Fruit fly (Drosophila melanogaster) whole organism, embryonic: ENCODE measurements around the gene CG2120.

Source experiments
- Awh ChIP-seq: fragments of 200-800 bp; sonication (Bioruptor generic); IDR thresholded peaks from 2 replicates; pipeline ENCODE4, ENCODE4 v1.3.6; 2022; ENCODE audit warnings: missing biosample characterization, missing genetic modification characterization
- Blimp-1 ChIP-seq: fragments of 200-800 bp; sonication (Bioruptor generic); optimal IDR thresholded peaks from 3 replicates; lab custom pipeline; 2018; ENCODE audit warnings: missing biosample characterization, missing genetic modification characterization, mild to moderate bottlenecking, moderate library complexity, missing genetic modification reagents
- CG10147 ChIP-seq: fragments of 200-800 bp; sonication (Bioruptor generic); optimal IDR thresholded peaks from 2 replicates; lab custom pipeline; 2019; ENCODE audit warnings: missing biosample characterization, mild to moderate bottlenecking, missing genetic modification characterization, moderate library complexity
- CG11504 ChIP-seq: fragments of 200-800 bp; sonication (Bioruptor generic); optimal IDR thresholded peaks from 3 replicates; lab custom pipeline; 2019; ENCODE audit warnings: missing biosample characterization, mild to moderate bottlenecking, missing genetic modification characterization, moderate library complexity
- CG12769 ChIP-seq: fragments of 200-800 bp; sonication (Bioruptor generic); optimal IDR thresholded peaks from 2 replicates; lab custom pipeline; 2019; ENCODE audit warnings: missing biosample characterization, mild to moderate bottlenecking, missing genetic modification characterization, moderate library complexity
- CG13624 ChIP-seq: fragments of 200-800 bp; sonication (Bioruptor generic); optimal IDR thresholded peaks from 2 replicates; lab custom pipeline; 2016; ENCODE audit warnings: missing biosample characterization, missing genetic modification characterization
- CG14710 ChIP-seq: fragments of 200-800 bp; sonication (Bioruptor generic); optimal IDR thresholded peaks from 3 replicates; lab custom pipeline; 2019; ENCODE audit warnings: missing biosample characterization, mild to moderate bottlenecking, missing genetic modification characterization, moderate library complexity
- CG1647 ChIP-seq: fragments of 200-800 bp; sonication (Bioruptor generic); optimal IDR thresholded peaks from 3 replicates; lab custom pipeline; 2016; ENCODE audit warnings: missing biosample characterization, missing genetic modification characterization
- CG16815 ChIP-seq: fragments of 200-800 bp; sonication (Bioruptor generic); optimal IDR thresholded peaks from 3 replicates; lab custom pipeline; 2017; ENCODE audit warnings: missing biosample characterization, mild to moderate bottlenecking, missing genetic modification characterization
- CG17912 ChIP-seq: fragments of 200-800 bp; sonication (Bioruptor generic); optimal IDR thresholded peaks from 2 replicates; lab custom pipeline; 2018; ENCODE audit warnings: missing biosample characterization, mild to moderate bottlenecking, missing genetic modification characterization
- CG4360 ChIP-seq: fragments of 200-800 bp; sonication (Bioruptor generic); IDR thresholded peaks from 2 replicates; pipeline ENCODE4 v1.3.6; 2022; ENCODE audit warnings: missing biosample characterization, missing genetic modification characterization
- CG6765 ChIP-seq: fragments of 200-800 bp; sonication (Bioruptor generic); optimal IDR thresholded peaks from 3 replicates; lab custom pipeline; 2017; ENCODE audit warnings: missing biosample characterization, mild to moderate bottlenecking, missing genetic modification characterization
- CG7839 ChIP-seq: fragments of 200-800 bp; sonication (Bioruptor generic); optimal IDR thresholded peaks from 3 replicates; lab custom pipeline; 2018; ENCODE audit warnings: missing biosample characterization, mild to moderate bottlenecking, missing genetic modification characterization, moderate library complexity
- CG8290 ChIP-seq, 3 experiments: fragments of 200-800 bp; sonication (Bioruptor generic); optimal IDR thresholded peaks; 2 replicates each; lab custom pipeline; 2016 to 2019; ENCODE audit warnings: missing biosample characterization in 3 of 3, missing genetic modification characterization in 3 of 3, mild to moderate bottlenecking in 2 of 3, moderate library complexity in 1 of 3
- CG8359 ChIP-seq: fragments of 200-800 bp; sonication (Bioruptor generic); optimal IDR thresholded peaks from 2 replicates; lab custom pipeline; 2017; ENCODE audit warnings: missing biosample characterization, mild to moderate bottlenecking, missing genetic modification characterization, borderline replicate concordance
- CG8765 ChIP-seq: fragments of 200-800 bp; sonication (Bioruptor generic); IDR thresholded peaks from 2 replicates; pipeline ENCODE4 v1.3.6; 2022; ENCODE audit warnings: missing biosample characterization, missing genetic modification characterization
- CG9727 ChIP-seq: fragments of 200-800 bp; sonication (Bioruptor generic); optimal IDR thresholded peaks from 3 replicates; lab custom pipeline; 2017; ENCODE audit warnings: missing biosample characterization, mild to moderate bottlenecking, missing genetic modification characterization
- Dbx ChIP-seq: fragments of 200-800 bp; sonication (Bioruptor generic); IDR thresholded peaks from 3 replicates; pipeline ENCODE4 v1.3.6; 2022; ENCODE audit warnings: missing biosample characterization, missing genetic modification characterization
- Deaf1 ChIP-seq: fragments of 200-800 bp; optimal IDR thresholded peaks from 3 replicates; lab custom pipeline; 2019; ENCODE audit warnings: missing biosample characterization, mild to moderate bottlenecking, missing genetic modification characterization, moderate library complexity
- Dfd ChIP-seq, 2 experiments: fragments of >200 bp; optimal IDR thresholded peaks; 2 replicates each; lab custom pipeline; 2017; ENCODE audit warnings: missing biosample characterization in 2 of 2, missing genetic modification characterization in 2 of 2
- Elba2 ChIP-seq: fragments of 200-800 bp; sonication (Bioruptor generic); optimal IDR thresholded peaks from 3 replicates; lab custom pipeline; 2016; ENCODE audit warnings: missing biosample characterization, missing genetic modification characterization
- Hr3 ChIP-seq: fragments of 200-800 bp; sonication (Bioruptor generic); optimal IDR thresholded peaks from 3 replicates; lab custom pipeline; 2016; ENCODE audit warnings: missing biosample characterization, missing genetic modification characterization
- Lim3 ChIP-seq: fragments of 200-800 bp; sonication (Bioruptor generic); IDR thresholded peaks from 2 replicates; pipeline ENCODE4 v1.3.6; 2022; ENCODE audit warnings: missing biosample characterization, missing genetic modification characterization
- Mes4 ChIP-seq: fragments of 200-800 bp; sonication (Bioruptor generic); optimal IDR thresholded peaks from 2 replicates; lab custom pipeline; 2016; ENCODE audit warnings: missing biosample characterization, missing genetic modification characterization
- NFAT ChIP-seq: fragments of 200-800 bp; sonication (Bioruptor generic); IDR thresholded peaks from 2 replicates; pipeline ENCODE4 v1.3.6; 2022; ENCODE audit warnings: missing biosample characterization, missing genetic modification characterization
- Optix ChIP-seq: fragments of 200-800 bp; sonication (Bioruptor generic); IDR thresholded peaks from 3 replicates; pipeline ENCODE4 v1.3.6; 2022; ENCODE audit warnings: missing biosample characterization, missing genetic modification characterization
- PHDP ChIP-seq: fragments of 200-800 bp; sonication (Bioruptor generic); optimal IDR thresholded peaks from 3 replicates; lab custom pipeline; 2018; ENCODE audit warnings: missing biosample characterization, mild to moderate bottlenecking, missing genetic modification characterization, moderate library complexity
- Sry-δ ChIP-seq: fragments of 200-800 bp; sonication (Bioruptor generic); optimal IDR thresholded peaks from 2 replicates; lab custom pipeline; 2016; ENCODE audit warnings: missing biosample characterization, missing genetic modification characterization
- disco-r ChIP-seq: fragments of 200-800 bp; sonication (Bioruptor generic); optimal IDR thresholded peaks from 2 replicates; lab custom pipeline; 2016; ENCODE audit warnings: missing biosample characterization, missing genetic modification characterization
- dmrt11E ChIP-seq: fragments of 200-800 bp; sonication (Bioruptor generic); optimal IDR thresholded peaks from 3 replicates; lab custom pipeline; 2018; ENCODE audit warnings: missing biosample characterization, mild to moderate bottlenecking, missing genetic modification characterization, moderate library complexity
- dpn ChIP-seq, 2 experiments: fragments of 200-800 bp; sonication (Bioruptor generic); optimal IDR thresholded peaks; 3 replicates each; lab custom pipeline; 2016; ENCODE audit warnings: missing biosample characterization in 2 of 2, missing genetic modification characterization in 2 of 2
- esg ChIP-seq: fragments of 200-800 bp; sonication (Bioruptor generic); conservative IDR thresholded peaks from 2 replicates; pipeline ENCODE4 v1.3.6; 2022; ENCODE audit warnings: missing biosample characterization, missing genetic modification characterization
- fd3F ChIP-seq: fragments of 200-800 bp; sonication (Bioruptor generic); optimal IDR thresholded peaks from 2 replicates; lab custom pipeline; 2018; ENCODE audit warnings: missing biosample characterization, mild to moderate bottlenecking, missing genetic modification characterization, moderate library complexity
- ftz-f1 ChIP-seq: fragments of 200-800 bp; sonication (Bioruptor generic); optimal IDR thresholded peaks from 2 replicates; lab custom pipeline; 2016; ENCODE audit warnings: missing biosample characterization, missing genetic modification characterization
- gfzf ChIP-seq: fragments of 200-800 bp; sonication (Bioruptor generic); optimal IDR thresholded peaks from 2 replicates; lab custom pipeline; 2016; ENCODE audit warnings: missing biosample characterization, mild to moderate bottlenecking, missing genetic modification characterization, moderate library complexity
- h ChIP-seq: fragments of >200 bp; optimal IDR thresholded peaks from 2 replicates; lab custom pipeline; 2017
- ham ChIP-seq: fragments of 200-800 bp; sonication (Bioruptor generic); IDR thresholded peaks from 2 replicates; pipeline ENCODE4 v1.3.6; 2022; ENCODE audit warnings: missing biosample characterization, missing genetic modification characterization
- ind ChIP-seq: fragments of 200-800 bp; sonication (Bioruptor generic); optimal IDR thresholded peaks from 3 replicates; lab custom pipeline; 2016; ENCODE audit warnings: missing biosample characterization, missing genetic modification characterization
- jumu ChIP-seq: fragments of 200-800 bp; sonication (Bioruptor generic); optimal IDR thresholded peaks from 3 replicates; lab custom pipeline; 2016; ENCODE audit warnings: missing biosample characterization, missing genetic modification characterization
- nerfin-2 ChIP-seq: fragments of 200-800 bp; sonication (Bioruptor generic); IDR thresholded peaks from 2 replicates; pipeline ENCODE4 v1.3.6; 2022; ENCODE audit warnings: missing biosample characterization, missing genetic modification characterization; ENCODE audit not compliant: partially characterized antibody
- pan ChIP-seq, 4 experiments: fragments of >200 bp in 3 of 4; fragments of 200-800 bp in 1 of 4; sonication (Bioruptor generic) in 1 of 4; optimal IDR thresholded peaks in 3 of 4; IDR thresholded peaks in 1 of 4; 2 replicates each; pipeline versions ENCODE4 v1.3.6 to Lab custom; 2017 to 2022; ENCODE audit warnings: missing biosample characterization in 2 of 4, missing genetic modification characterization in 2 of 4, mixed read lengths in 1 of 4
- schlank ChIP-seq: fragments of 200-800 bp; sonication (Bioruptor generic); optimal IDR thresholded peaks from 2 replicates; lab custom pipeline; 2018; ENCODE audit warnings: missing biosample characterization, mild to moderate bottlenecking, missing genetic modification characterization
- slbo ChIP-seq: fragments of 200-800 bp; sonication (Bioruptor generic); IDR thresholded peaks from 2 replicates; pipeline ENCODE4 v1.3.6; 2022; ENCODE audit warnings: missing biosample characterization, missing genetic modification characterization
- sob ChIP-seq: fragments of 200-800 bp; sonication (Bioruptor generic); IDR thresholded peaks from 2 replicates; pipeline ENCODE4 v1.3.6; 2022; ENCODE audit warnings: missing biosample characterization, missing genetic modification characterization
- sr ChIP-seq: fragments of 200-800 bp; sonication (Bioruptor generic); IDR thresholded peaks from 3 replicates; pipeline ENCODE4 v1.3.6; 2022; ENCODE audit warnings: missing biosample characterization, missing genetic modification characterization
- tap ChIP-seq: fragments of 200-800 bp; optimal IDR thresholded peaks from 3 replicates; lab custom pipeline; 2019; ENCODE audit warnings: missing biosample characterization, mild to moderate bottlenecking, missing genetic modification characterization, moderate library complexity
- twi ChIP-seq: fragments of 200-800 bp; optimal IDR thresholded peaks from 2 replicates; lab custom pipeline; 2019; ENCODE audit warnings: missing biosample characterization, mild to moderate bottlenecking, missing genetic modification characterization, moderate library complexity
- vvl ChIP-seq: fragments of 200-800 bp; sonication (Bioruptor generic); IDR thresholded peaks from 2 replicates; pipeline ENCODE4 v1.3.6; 2022; ENCODE audit warnings: missing biosample characterization, missing genetic modification characterization
- wdn ChIP-seq: fragments of 200-800 bp; sonication (Bioruptor generic); IDR thresholded peaks from 2 replicates; pipeline ENCODE4 v1.3.6; 2022; ENCODE audit warnings: missing biosample characterization, missing genetic modification characterization

Gene CG2120

DNA sequence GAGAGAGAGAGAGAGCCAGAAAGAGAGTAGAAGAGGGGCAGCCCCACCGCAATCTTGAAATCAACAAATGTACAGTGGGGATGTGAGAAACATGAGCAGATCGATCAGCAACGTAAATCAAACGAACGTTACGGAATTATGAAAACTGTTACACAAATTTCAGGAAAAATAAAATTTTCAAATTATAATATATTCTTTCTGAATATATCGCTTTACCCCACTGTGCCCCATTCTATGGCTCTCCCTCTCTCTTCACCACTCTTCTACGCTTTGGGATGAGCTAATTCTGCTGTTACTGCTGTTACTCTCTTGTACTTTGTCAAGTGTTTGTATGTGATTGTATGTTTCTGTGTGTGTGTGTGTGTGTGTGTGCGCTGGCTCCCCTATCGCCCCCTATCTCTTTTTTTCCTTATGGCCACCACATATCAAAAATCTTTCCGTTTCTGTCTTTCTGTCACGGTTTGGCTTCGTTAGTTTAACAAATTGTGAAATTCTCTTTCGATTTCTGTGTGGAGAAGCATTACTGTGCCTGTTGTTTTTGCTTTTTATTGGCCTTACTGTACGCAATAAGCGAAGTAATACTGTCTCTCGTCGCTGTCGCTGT, 44.5 kb upstream of the CG2120 start (continued):
- peak; percentile 94 for TF ChIP-seq Blimp-1 (GFP tag; lab: Kevin White, UChicago)
- TF ChIP-seq ind = peak; percentile 96
- peak; percentile 93 for TF ChIP-seq schlank (tag; lab: Kevin White, UChicago)
- TF ChIP-seq CG8290 (GFP tag; optimal IDR thresholded peaks at IDR 0.05; lab: Kevin White, UChicago) = peak; percentile 70
- peak; percentile 35 to 92 for TF ChIP-seq CG8290 (tag; optimal IDR thresholded peaks at IDR 0.05; lab: Kevin White, UChicago)
- TF ChIP-seq wdn = peak; percentile 97
- TF ChIP-seq CG13624 (GFP tag; lab: Kevin White, UChicago) = peak; percentile 80
- TF ChIP-seq CG11504 (tag; lab: Kevin White, UChicago) = peak; percentile 95
- peak; percentile 87 for TF ChIP-seq CG14710 (tag; lab: Kevin White, UChicago)
- TF ChIP-seq CG12769 (tag; lab: Kevin White, UChicago) = peak; percentile 97
- peak; percentile 88 for TF ChIP-seq dmrt11E
- peak; percentile 72 for TF ChIP-seq twi (tag; lab: Kevin White, UChicago)
- TF ChIP-seq nerfin-2 (GFP tag; lab: Robert Waterston, UW) = no peak; the same call in 1 of the 2 replicates
- peak; percentile 95 for TF ChIP-seq CG6765 (GFP tag; lab: Kevin White, UChicago)
- TF ChIP-seq Optix = peak; percentile 99
- no peak for TF ChIP-seq CG17912
- TF ChIP-seq NFAT (GFP tag; lab: Robert Waterston, UW) = peak; percentile 98
- TF ChIP-seq CG9727 (GFP tag; lab: Kevin White, UChicago) = peak; percentile 96
- no peak for TF ChIP-seq gfzf (GFP tag; lab: Kevin White, UChicago)
- TF ChIP-seq esg = peak; percentile 98
- TF ChIP-seq CG8359 (GFP tag; lab: Kevin White, UChicago) = peak; percentile 89
- peak; percentile 67 for TF ChIP-seq disco-r (GFP tag; lab: Kevin White, UChicago)
- peak in 1 of 2 experiments; percentile 64 for TF ChIP-seq Dfd (GFP tag; optimal IDR thresholded peaks at IDR 0.05; lab: Kevin White, UChicago)
- peak; percentile 97 for TF ChIP-seq CG7839
- TF ChIP-seq pan (optimal IDR thresholded peaks at IDR 0.05; lab: Kevin White, UChicago) = no peak
- TF ChIP-seq pan (GFP tag; optimal IDR thresholded peaks at IDR 0.05 in 1 of 2, IDR thresholded peaks at IDR 0.05 in 1 of 2) = peak in 1 of 2 experiments; percentile 99
- TF ChIP-seq Sry-δ = peak; percentile 38
- TF ChIP-seq jumu (GFP tag; lab: Kevin White, UChicago) = peak; percentile 91
- peak; percentile 91 for TF ChIP-seq CG1647 (GFP tag; lab: Kevin White, UChicago)
- TF ChIP-seq CG10147 (GFP tag; lab: Kevin White, UChicago) = peak; percentile 95
- peak; percentile 73 for TF ChIP-seq CG4360
- TF ChIP-seq vvl = peak; percentile 99
- TF ChIP-seq CG16815 (GFP tag; lab: Kevin White, UChicago) = peak; percentile 91
- TF ChIP-seq ftz-f1 (GFP tag; lab: Kevin White, UChicago) = peak; percentile 34
- TF ChIP-seq CG8765 = peak; percentile 91
- peak; percentile 96 for TF ChIP-seq sr (GFP tag; lab: Robert Waterston, UW)
- peak; percentile 94 for TF ChIP-seq Lim3 (GFP tag; lab: Robert Waterston, UW)
- peak; percentile 99 for TF ChIP-seq sob
- peak; percentile 99 for TF ChIP-seq Awh (GFP tag; lab: Robert Waterston, UW)
- TF ChIP-seq dpn (GFP tag; optimal IDR thresholded peaks at IDR 0.05; lab: Kevin White, UChicago) = peak; percentile 94 to 97
- peak; percentile 82 for TF ChIP-seq Mes4 (GFP tag; lab: Kevin White, UChicago)
- TF ChIP-seq ham = peak; percentile 94
- TF ChIP-seq h (lab: Kevin White, UChicago) = no peak
- TF ChIP-seq Deaf1 = peak; percentile 78
- TF ChIP-seq Dbx = peak; percentile 98
- no peak for TF ChIP-seq Elba2
- peak; percentile 97 for TF ChIP-seq PHDP (tag; lab: Kevin White, UChicago)
- peak; percentile 93 for TF ChIP-seq Hr3 (GFP tag; lab: Kevin White, UChicago)
- peak; percentile 94 for TF ChIP-seq fd3F (GFP tag; lab: Kevin White, UChicago)
- peak; percentile 99 for TF ChIP-seq slbo (GFP tag; lab: Robert Waterston, UW)
- TF ChIP-seq tap (tag; lab: Kevin White, UChicago) = peak; percentile 96
